Worm (Caenorhabditis elegans): ENCODE measurements around the gene DH11.2.

ce11 chrII:7977513-7977912 lies 35.1 kb upstream of the DH11.2 start:
- TF ChIP-seq rnt-1 (tag; optimal IDR thresholded peaks at IDR 0.05) (no peak), sox-2 (GFP tag; IDR thresholded peaks at IDR 0.05) (no peak), ceh-2 (tag; optimal IDR thresholded peaks at IDR 0.05) (no peak), ceh-31 (tag; optimal IDR thresholded peaks at IDR 0.05) (no peak), F13H6.1 (tag; optimal IDR thresholded peaks at IDR 0.05) (no peak), nhr-11 (tag; optimal IDR thresholded peaks at IDR 0.05) (no peak), C08G9.2 (tag; optimal IDR thresholded peaks at IDR 0.05) (no peak), ceh-6 (GFP tag; optimal IDR thresholded peaks at IDR 0.05) (no peak), mec-3 (tag; optimal IDR thresholded peaks at IDR 0.05; ENCODE audit: borderline replicate concordance) (no peak), elt-2 (tag; optimal IDR thresholded peaks at IDR 0.05) (no peak), tbx-7 (tag; optimal IDR thresholded peaks at IDR 0.05) (no peak), hlh-30 (tag; optimal IDR thresholded peaks at IDR 0.05; ENCODE audit: insufficient read depth) (no peak), che-1 (tag; optimal IDR thresholded peaks at IDR 0.05) (no peak), ceh-9 (tag; optimal IDR thresholded peaks at IDR 0.05) (no peak)

Measured in whole organism, late embryonic.